Worm (Caenorhabditis elegans) whole organism, L3 larva: ENCODE data around the gene aaim-1.
A peak's percentile ranks its signal among the peaks of the same experiment; 100 is the strongest.

Experiments used
- aly-2 ChIP-seq: fragments of 150-350 bp; optimal IDR thresholded peaks from 2 replicates; lab custom pipeline; 2014; ENCODE audit warnings: missing biosample characterization, missing genetic modification characterization
- ama-1 ChIP-seq: fragments of 150-350 bp; optimal IDR thresholded peaks from 2 replicates; lab custom pipeline; 2018
- ceh-16 ChIP-seq: sonication (generic microtip); optimal IDR thresholded peaks from 2 replicates; lab custom pipeline; 2017; ENCODE audit warnings: missing biosample characterization, missing genetic modification characterization
- ceh-28 ChIP-seq: fragments of 150-350 bp; optimal IDR thresholded peaks from 2 replicates; lab custom pipeline; 2014; ENCODE audit warnings: missing biosample characterization, missing genetic modification reagents, missing genetic modification characterization
- ceh-82 ChIP-seq: fragments of 150-350 bp; optimal IDR thresholded peaks from 2 replicates; lab custom pipeline; 2014; ENCODE audit warnings: missing biosample characterization, missing genetic modification characterization
- ceh-9 ChIP-seq: sonication (generic microtip); optimal IDR thresholded peaks from 2 replicates; lab custom pipeline; 2018; ENCODE audit warnings: missing biosample characterization, missing genetic modification characterization
- daf-12 ChIP-seq: fragments of 150-350 bp; optimal IDR thresholded peaks from 2 replicates; lab custom pipeline; 2014; ENCODE audit warnings: missing biosample characterization, missing genetic modification reagents, missing genetic modification characterization
- egl-27 ChIP-seq: sonication (generic microtip); optimal IDR thresholded peaks from 4 replicates; lab custom pipeline; 2017; ENCODE audit warnings: missing biosample characterization, missing genetic modification reagents, missing genetic modification characterization
- elt-2 ChIP-seq: sonication (generic microtip); optimal IDR thresholded peaks from 2 replicates; lab custom pipeline; 2016; ENCODE audit warnings: missing genetic modification reagents, mild to moderate bottlenecking, missing genetic modification characterization, missing compliant biosample characterization
- eor-1 ChIP-seq, 2 experiments: fragments of 150-350 bp; optimal IDR thresholded peaks; 2 replicates each; lab custom pipeline; 2014 to 2018; ENCODE audit warnings: missing biosample characterization in 2 of 2, missing genetic modification characterization in 2 of 2
- fkh-2 ChIP-seq: fragments of 150-350 bp; optimal IDR thresholded peaks from 2 replicates; lab custom pipeline; 2014; ENCODE audit warnings: missing biosample characterization, missing genetic modification reagents, missing genetic modification characterization
- hmg-11 ChIP-seq: sonication (generic microtip); optimal IDR thresholded peaks from 2 replicates; lab custom pipeline; 2016; ENCODE audit warnings: missing genetic modification characterization, missing compliant biosample characterization
- jun-1 ChIP-seq: fragments of 150-350 bp; optimal IDR thresholded peaks from 2 replicates; lab custom pipeline; 2014; ENCODE audit warnings: missing biosample characterization, missing genetic modification reagents, missing genetic modification characterization
- lin-15B ChIP-seq: fragments of 150-350 bp; optimal IDR thresholded peaks from 2 replicates; lab custom pipeline; 2014; ENCODE audit warnings: missing biosample characterization, missing genetic modification characterization
- lin-39 ChIP-seq: fragments of 150-350 bp; optimal IDR thresholded peaks from 2 replicates; lab custom pipeline; 2018; ENCODE audit warnings: missing biosample characterization, missing genetic modification reagents, missing genetic modification characterization
- lsy-12 ChIP-seq: sonication (generic microtip); optimal IDR thresholded peaks from 2 replicates; lab custom pipeline; 2016; ENCODE audit warnings: mild to moderate bottlenecking, missing genetic modification characterization, missing compliant biosample characterization
- mml-1 ChIP-seq: fragments of 150-350 bp; sonication (generic microtip); optimal IDR thresholded peaks from 3 replicates; lab custom pipeline; 2014; ENCODE audit warnings: missing biosample characterization, missing genetic modification characterization
- nfya-1 ChIP-seq: sonication (generic microtip); optimal IDR thresholded peaks from 2 replicates; lab custom pipeline; 2017; ENCODE audit warnings: missing genetic modification characterization, mild to moderate bottlenecking, missing compliant biosample characterization, antibody characterized with exemption, moderate library complexity; ENCODE audit not compliant: insufficient read depth
- nhr-11 ChIP-seq: fragments of 150-350 bp; optimal IDR thresholded peaks from 2 replicates; lab custom pipeline; 2014; ENCODE audit warnings: missing biosample characterization, missing genetic modification characterization
- nhr-12 ChIP-seq: fragments of 150-350 bp; optimal IDR thresholded peaks from 2 replicates; lab custom pipeline; 2014; ENCODE audit warnings: missing biosample characterization, missing genetic modification characterization
- nhr-23 ChIP-seq: fragments of 150-350 bp; optimal IDR thresholded peaks from 2 replicates; lab custom pipeline; 2014; ENCODE audit warnings: missing biosample characterization, missing genetic modification reagents, missing genetic modification characterization
- nhr-237 ChIP-seq: fragments of 150-350 bp; optimal IDR thresholded peaks from 2 replicates; lab custom pipeline; 2014; ENCODE audit warnings: missing biosample characterization, missing genetic modification characterization
- nhr-25 ChIP-seq: sonication (generic microtip); optimal IDR thresholded peaks from 2 replicates; lab custom pipeline; 2017; ENCODE audit warnings: missing biosample characterization, missing genetic modification characterization
- nhr-43 ChIP-seq: sonication (generic microtip); optimal IDR thresholded peaks from 2 replicates; lab custom pipeline; 2016; ENCODE audit warnings: mild to moderate bottlenecking, missing genetic modification characterization, missing compliant biosample characterization; ENCODE audit not compliant: poor library complexity, severe bottlenecking
- nhr-67 ChIP-seq: fragments of 150-350 bp; optimal IDR thresholded peaks from 2 replicates; lab custom pipeline; 2014; ENCODE audit warnings: missing biosample characterization, missing genetic modification characterization
- nhr-76 ChIP-seq: fragments of 150-350 bp; sonication (generic microtip); optimal IDR thresholded peaks from 5 replicates; lab custom pipeline; 2014; ENCODE audit warnings: missing biosample characterization, missing genetic modification characterization
- pha-4 ChIP-seq: fragments of 150-350 bp; optimal IDR thresholded peaks from 2 replicates; lab custom pipeline; 2014; ENCODE audit warnings: missing biosample characterization, missing genetic modification reagents, missing genetic modification characterization
- pqm-1 ChIP-seq: fragments of 150-350 bp; optimal IDR thresholded peaks from 2 replicates; lab custom pipeline; 2017; ENCODE audit warnings: missing biosample characterization, missing genetic modification characterization, inconsistent platforms
- sea-2 ChIP-seq: fragments of 150-350 bp; sonication (generic microtip); optimal IDR thresholded peaks from 4 replicates; lab custom pipeline; 2014; ENCODE audit warnings: missing biosample characterization, missing genetic modification reagents, missing genetic modification characterization
- skn-1 ChIP-seq: fragments of 150-350 bp; optimal IDR thresholded peaks from 2 replicates; lab custom pipeline; 2014; ENCODE audit warnings: missing biosample characterization, missing genetic modification characterization
- snpc-4 ChIP-seq: fragments of 150-350 bp; optimal IDR thresholded peaks from 2 replicates; lab custom pipeline; 2014; ENCODE audit warnings: missing biosample characterization, missing genetic modification characterization
- tbx-2 ChIP-seq: sonication (generic microtip); optimal IDR thresholded peaks from 2 replicates; lab custom pipeline; 2016; ENCODE audit warnings: mild to moderate bottlenecking, missing genetic modification characterization, missing compliant biosample characterization
- unc-39 ChIP-seq: sonication (generic microtip); optimal IDR thresholded peaks from 4 replicates; lab custom pipeline; 2017; ENCODE audit warnings: missing biosample characterization, missing genetic modification characterization
- unc-62 ChIP-seq: fragments of 150-350 bp; sonication (generic microtip); optimal IDR thresholded peaks from 4 replicates; lab custom pipeline; 2014; ENCODE audit warnings: missing biosample characterization, missing genetic modification reagents, missing genetic modification characterization
- zag-1 ChIP-seq: fragments of 150-350 bp; optimal IDR thresholded peaks from 2 replicates; lab custom pipeline; 2014; ENCODE audit warnings: missing biosample characterization, missing genetic modification characterization
- ztf-11 ChIP-seq: fragments of 150-350 bp; optimal IDR thresholded peaks from 2 replicates; lab custom pipeline; 2014; ENCODE audit warnings: missing biosample characterization, missing genetic modification characterization
- ztf-4 ChIP-seq: fragments of 150-350 bp; optimal IDR thresholded peaks from 2 replicates; lab custom pipeline; 2014; ENCODE audit warnings: missing biosample characterization, missing genetic modification characterization

Gene aaim-1

ce11 chrX:6560495-6560894, 1.7 kb downstream of the aaim-1 start:
- TF ChIP-seq daf-12 (tag; lab: Kevin White, UChicago) (no peak), skn-1 (tag; lab: Kevin White, UChicago) (no peak), lsy-12 (tag; lab: Kevin White, UChicago) (no peak), elt-2 (no peak), nhr-76 (tag; lab: Kevin White, UChicago) (no peak), aly-2 (tag; lab: Kevin White, UChicago) (no peak), mml-1 (tag; lab: Kevin White, UChicago) (no peak), pqm-1 (tag; lab: Kevin White, UChicago) (no peak), tbx-2 (no peak), nhr-12 (tag; lab: Kevin White, UChicago) (no peak), unc-39 (tag; lab: Kevin White, UChicago) (no peak), ceh-82 (tag; lab: Kevin White, UChicago) (no peak), eor-1 (tag; optimal IDR thresholded peaks at IDR 0.05; lab: Kevin White, UChicago) (no peak), nhr-237 (no peak)
- TF ChIP-seq, all 47 proteins: peak for 0

ce11 chrX:6553634-6554033, 8.6 kb downstream of the aaim-1 start:
- no peak for TF ChIP-seq nhr-43 (tag; lab: Kevin White, UChicago)
- no peak for TF ChIP-seq nhr-11 (tag; lab: Kevin White, UChicago)
- no peak for TF ChIP-seq nhr-237
- no peak for TF ChIP-seq lin-39 (tag; lab: Kevin White, UChicago)
- TF ChIP-seq ztf-11 (tag; lab: Kevin White, UChicago) = no peak
- TF ChIP-seq jun-1 (tag; lab: Kevin White, UChicago) = no peak
- TF ChIP-seq pqm-1 (tag; lab: Kevin White, UChicago) = no peak
- no peak for TF ChIP-seq tbx-2
- no peak for TF ChIP-seq nhr-23 (tag; lab: Kevin White, UChicago)
- TF ChIP-seq egl-27 = no peak
- TF ChIP-seq nhr-25 (tag; lab: Kevin White, UChicago) = no peak
- TF ChIP-seq nfya-1 = no peak
- TF ChIP-seq sea-2 (GFP tag; lab: Kevin White, UChicago) = no peak
- TF ChIP-seq zag-1 (tag; lab: Kevin White, UChicago) = no peak
- TF ChIP-seq lsy-12 (tag; lab: Kevin White, UChicago) = no peak
- no peak for TF ChIP-seq ceh-28 (tag; lab: Kevin White, UChicago)
- no peak for TF ChIP-seq unc-62 (GFP tag; lab: Kevin White, UChicago)
- no peak for TF ChIP-seq pha-4 (tag; lab: Kevin White, UChicago)

DNA sequence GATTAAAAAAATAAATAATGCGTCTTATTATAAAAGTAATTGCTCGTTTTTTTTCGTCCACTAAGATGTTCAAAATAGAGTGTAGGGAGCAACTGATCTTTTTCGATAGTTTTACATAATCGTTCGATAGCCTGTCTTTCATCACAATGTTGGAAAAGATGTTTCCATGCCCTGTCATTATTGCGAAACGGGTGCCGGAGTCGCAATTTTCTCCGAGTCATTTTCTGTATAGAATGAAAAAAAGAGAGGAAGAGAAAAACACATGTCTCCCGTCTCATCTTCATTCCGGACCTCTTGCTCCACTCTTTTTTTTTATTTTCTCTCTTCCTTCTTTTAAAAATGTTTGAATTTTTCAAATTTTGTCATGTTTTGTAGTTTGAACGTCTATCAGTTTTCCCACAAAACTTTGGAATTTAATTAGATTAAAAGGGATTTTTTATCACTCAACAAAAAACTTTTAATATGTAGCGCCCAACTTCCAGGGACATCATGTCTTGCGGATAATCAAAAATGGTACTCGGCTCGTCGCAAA, 9.4 kb downstream of the aaim-1 start, which contains the start of gene svh-2:
Gene svh-2, plus strand, starts transcription at position 482 of the 532 bp plus-strand sequence.
- TF ChIP-seq ceh-16 (tag; lab: Kevin White, UChicago) (no peak), lin-39 (tag; lab: Kevin White, UChicago) (peak; percentile 32), nfya-1 (peak; percentile 31), hmg-11 (tag; lab: Kevin White, UChicago) (peak; percentile 13), skn-1 (tag; lab: Kevin White, UChicago) (no peak)

ce11 chrX:6551679-6552078, 10.5 kb downstream of the aaim-1 start:
- TF ChIP-seq unc-39 (tag; lab: Kevin White, UChicago) (no peak), unc-62 (GFP tag; lab: Kevin White, UChicago) (no peak), lin-15B (tag; lab: Kevin White, UChicago) (no peak), jun-1 (tag; lab: Kevin White, UChicago) (peak; percentile 52), pha-4 (tag; lab: Kevin White, UChicago) (no peak), ceh-9 (tag; lab: Kevin White, UChicago) (no peak), elt-2 (peak; percentile 90), egl-27 (no peak), ztf-11 (tag; lab: Kevin White, UChicago) (no peak), nhr-67 (tag; lab: Kevin White, UChicago) (no peak), nfya-1 (no peak), nhr-237 (no peak), ceh-82 (tag; lab: Kevin White, UChicago) (no peak), pqm-1 (tag; lab: Kevin White, UChicago) (peak; percentile 71), eor-1 (tag; optimal IDR thresholded peaks at IDR 0.05; lab: Kevin White, UChicago) (no peak), aly-2 (tag; lab: Kevin White, UChicago) (no peak), snpc-4 (no peak), fkh-2 (tag; lab: Kevin White, UChicago) (no peak), ceh-16 (tag; lab: Kevin White, UChicago) (no peak), mml-1 (tag; lab: Kevin White, UChicago) (no peak), daf-12 (tag; lab: Kevin White, UChicago) (no peak), ztf-4 (tag; lab: Kevin White, UChicago) (no peak), nhr-76 (tag; lab: Kevin White, UChicago) (no peak), nhr-11 (tag; lab: Kevin White, UChicago) (no peak), ama-1 (lab: Kevin White, UChicago) (no peak), nhr-12 (tag; lab: Kevin White, UChicago) (no peak)
